Worm (Caenorhabditis elegans) whole organism, young adult: ENCODE results near the gene oac-23.

Experiments
- B0019.2 ChIP-seq: fragments of 200-800 bp; sonication (Bioruptor generic); conservative IDR thresholded peaks from 2 replicates; pipeline ENCODE4 v1.3.6; 2022; ENCODE audit warnings: missing genetic modification reagents, missing genetic modification characterization, missing compliant biosample characterization
- Y53F4B.3 ChIP-seq: fragments of 200-800 bp; sonication (Bioruptor generic); IDR thresholded peaks from 2 replicates; pipeline ENCODE4 v1.3.6; 2022; ENCODE audit warnings: missing genetic modification reagents, missing genetic modification characterization, missing compliant biosample characterization
- ccch-3 ChIP-seq: fragments of 200-800 bp; sonication (Bioruptor generic); optimal IDR thresholded peaks from 2 replicates; lab custom pipeline; 2018; ENCODE audit warnings: mild to moderate bottlenecking, missing genetic modification characterization, missing compliant biosample characterization
- pbrm-1 ChIP-seq: fragments of 200-800 bp; sonication (Bioruptor generic); IDR thresholded peaks from 2 replicates; pipeline ENCODE4 v1.3.6; 2022; ENCODE audit warnings: missing genetic modification reagents, missing genetic modification characterization, missing compliant biosample characterization
- snpc-4 ChIP-seq, 5 experiments: fragments of 150-350 bp in 1 of 5; sonication (generic microtip) in 4 of 5; optimal IDR thresholded peaks; 2 replicates each; lab custom pipeline; 2014 to 2018; ENCODE audit warnings: missing genetic modification characterization in 5 of 5, missing biosample characterization in 3 of 5, antibody characterized with exemption in 2 of 5, mild to moderate bottlenecking in 2 of 5, missing compliant biosample characterization in 2 of 5, missing genotype in 2 of 5, moderate library complexity in 2 of 5, missing genetic modification reagents in 1 of 5
- somi-1 ChIP-seq: fragments of 200-800 bp; sonication (Bioruptor generic); optimal IDR thresholded peaks from 2 replicates; lab custom pipeline; 2018; ENCODE audit warnings: mild to moderate bottlenecking, missing genetic modification characterization, missing compliant biosample characterization
- unc-62 ChIP-seq: fragments of 150-350 bp; optimal IDR thresholded peaks from 2 replicates; lab custom pipeline; 2014; ENCODE audit warnings: missing biosample characterization, missing genetic modification reagents, missing genetic modification characterization

ce11 chrIV:3885369-3885768 is 4.1 kb downstream of the oac-23 start, which contains the start of gene oac-22:
- TF ChIP-seq ccch-3 (GFP tag; lab: Kevin White, UChicago): no peak
- no peak for TF ChIP-seq somi-1 (GFP tag; lab: Kevin White, UChicago)
- TF ChIP-seq B0019.2: no peak
- TF ChIP-seq pbrm-1 (GFP tag; lab: Robert Waterston, UW): no peak
- TF ChIP-seq unc-62 (GFP tag; lab: Kevin White, UChicago): no peak
- no peak for TF ChIP-seq snpc-4 (GFP tag; optimal IDR thresholded peaks at IDR 0.05; lab: Kevin White, UChicago)
- TF ChIP-seq snpc-4 (tag; optimal IDR thresholded peaks at IDR 0.05; lab: Kevin White, UChicago): no peak
- TF ChIP-seq Y53F4B.3 (GFP tag; lab: Robert Waterston, UW): no peak
